Fruit fly (Drosophila melanogaster): ENCODE measurements around the gene CG11313.

CG11313 gene

DNA sequence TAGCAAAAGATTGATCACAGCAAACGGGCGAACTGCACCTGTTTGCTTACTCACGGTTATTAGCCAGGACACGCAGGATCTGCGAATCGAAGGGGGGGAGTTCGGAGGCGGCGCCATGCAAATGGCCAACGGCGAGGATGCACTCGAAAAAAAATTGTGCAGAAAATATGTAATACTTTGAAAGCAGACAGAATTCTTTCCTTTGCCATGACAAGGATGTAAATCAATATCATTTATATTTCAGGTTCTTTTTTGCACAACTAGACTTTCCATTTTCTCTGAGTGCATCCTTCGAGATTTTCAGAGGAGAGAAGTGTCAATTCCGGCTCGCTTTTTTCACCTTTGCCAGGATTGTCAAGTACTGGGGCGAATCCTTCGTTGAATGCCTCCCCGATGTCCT lies 21.7 kb downstream of the CG11313 start:
- TF ChIP-seq Ets98B (GFP tag; IDR thresholded peaks at IDR 0.05) (no peak), rn (GFP tag; IDR thresholded peaks at IDR 0.05) (no peak), CG17806 (tag; optimal IDR thresholded peaks at IDR 0.05) (no peak), CG15710 (tag; optimal IDR thresholded peaks at IDR 0.05) (no peak), EcR (GFP tag; optimal IDR thresholded peaks at IDR 0.05) (no peak), CG10348 (GFP tag; IDR thresholded peaks at IDR 0.05) (no peak), CG8301 (tag; optimal IDR thresholded peaks at IDR 0.05) (no peak), gl (tag; optimal IDR thresholded peaks at IDR 0.05) (no peak), Pif1A (GFP tag; optimal IDR thresholded peaks at IDR 0.05) (no peak), Pif1B (GFP tag; optimal IDR thresholded peaks at IDR 0.05) (no peak), D1 (tag; optimal IDR thresholded peaks at IDR 0.05) (no peak), CG13204 (GFP tag; optimal IDR thresholded peaks at IDR 0.05) (no peak), CG34367 (tag; optimal IDR thresholded peaks at IDR 0.05) (no peak), CG4496 (GFP tag; IDR thresholded peaks at IDR 0.05) (no peak), CG8159 (tag; optimal IDR thresholded peaks at IDR 0.05) (no peak), CG32121 (GFP tag; IDR thresholded peaks at IDR 0.05) (no peak), CG12605 (GFP tag; IDR thresholded peaks at IDR 0.05) (no peak), CG9948 (tag; optimal IDR thresholded peaks at IDR 0.05) (no peak), fd96Ca (GFP tag; IDR thresholded peaks at IDR 0.05) (no peak), Snoo (tag; optimal IDR thresholded peaks at IDR 0.05) (no peak)

dm6 chr3R:30706021-30706420 lies 24.9 kb downstream of the CG11313 start, which contains the start of gene CG31010:
Gene CG31010, minus strand, starts transcription at chr3R:30706121.
- no peak for TF ChIP-seq CG8301 (tag; optimal IDR thresholded peaks at IDR 0.05)
- TF ChIP-seq CG17806 (tag; optimal IDR thresholded peaks at IDR 0.05), result no peak
- no peak for TF ChIP-seq rn (GFP tag; IDR thresholded peaks at IDR 0.05)
- no peak for TF ChIP-seq CG10348 (GFP tag; IDR thresholded peaks at IDR 0.05)
- TF ChIP-seq CG9948 (tag; optimal IDR thresholded peaks at IDR 0.05), result no peak
- TF ChIP-seq Snoo (tag; optimal IDR thresholded peaks at IDR 0.05), result no peak
- TF ChIP-seq gl (tag; optimal IDR thresholded peaks at IDR 0.05), result no peak
- no peak for TF ChIP-seq D1 (tag; optimal IDR thresholded peaks at IDR 0.05)
- no peak for TF ChIP-seq Ets98B (GFP tag; IDR thresholded peaks at IDR 0.05)
- TF ChIP-seq CG32121 (GFP tag; IDR thresholded peaks at IDR 0.05), result no peak
- TF ChIP-seq CG12605 (GFP tag; IDR thresholded peaks at IDR 0.05), result no peak
- TF ChIP-seq Pif1A (GFP tag; optimal IDR thresholded peaks at IDR 0.05), result no peak
- TF ChIP-seq CG4496 (GFP tag; IDR thresholded peaks at IDR 0.05), result no peak
- TF ChIP-seq CG15710 (tag; optimal IDR thresholded peaks at IDR 0.05), result no peak
- no peak for TF ChIP-seq EcR (GFP tag; optimal IDR thresholded peaks at IDR 0.05)
- no peak for TF ChIP-seq CG8159 (tag; optimal IDR thresholded peaks at IDR 0.05)
- no peak for TF ChIP-seq CG13204 (GFP tag; optimal IDR thresholded peaks at IDR 0.05)
- TF ChIP-seq fd96Ca (GFP tag; IDR thresholded peaks at IDR 0.05), result no peak
- TF ChIP-seq Pif1B (GFP tag; optimal IDR thresholded peaks at IDR 0.05), result no peak
- no peak for TF ChIP-seq CG34367 (tag; optimal IDR thresholded peaks at IDR 0.05)

dm6 chr3R:30699165-30699564 lies 31.8 kb downstream of the CG11313 start:
- TF ChIP-seq CG15710 (tag; optimal IDR thresholded peaks at IDR 0.05) (no peak), CG34367 (tag; optimal IDR thresholded peaks at IDR 0.05) (no peak), CG4496 (GFP tag; IDR thresholded peaks at IDR 0.05) (no peak), Ets98B (GFP tag; IDR thresholded peaks at IDR 0.05) (no peak), CG8159 (tag; optimal IDR thresholded peaks at IDR 0.05) (no peak)

DNA sequence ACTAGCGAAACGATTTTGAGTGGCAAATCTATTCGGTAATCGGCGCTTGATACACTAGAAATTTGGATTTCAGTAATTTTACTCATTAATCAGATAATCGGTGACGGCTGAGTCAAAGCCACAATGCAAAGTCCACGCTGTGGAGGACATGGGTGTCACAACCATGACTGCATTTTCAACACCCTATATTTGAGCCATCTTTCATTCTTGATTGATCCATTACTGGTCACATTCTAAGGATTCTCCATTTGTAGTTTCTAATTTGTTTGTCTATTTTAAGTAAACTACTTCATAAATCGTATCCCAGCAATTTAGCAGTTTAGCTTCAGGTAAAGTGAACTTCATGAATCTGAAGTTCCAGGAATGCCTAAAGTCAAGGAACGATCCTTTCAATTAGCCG lies 33.9 kb downstream of the CG11313 start, which contains the start of gene Pka-C2:
Pka-C2 (minus strand) TSS at position 101 of the 400 bp plus-strand sequence.
- no peak for TF ChIP-seq CG17806 (tag; optimal IDR thresholded peaks at IDR 0.05)
- TF ChIP-seq Snoo (tag; optimal IDR thresholded peaks at IDR 0.05), result no peak
- no peak for TF ChIP-seq gl (tag; optimal IDR thresholded peaks at IDR 0.05)
- no peak for TF ChIP-seq CG12605 (GFP tag; IDR thresholded peaks at IDR 0.05)
- TF ChIP-seq Pif1A (GFP tag; optimal IDR thresholded peaks at IDR 0.05), result no peak
- TF ChIP-seq fd96Ca (GFP tag; IDR thresholded peaks at IDR 0.05), result no peak
- no peak for TF ChIP-seq Pif1B (GFP tag; optimal IDR thresholded peaks at IDR 0.05)
- TF ChIP-seq CG14655 (GFP tag; optimal IDR thresholded peaks at IDR 0.05), result no peak
- no peak for TF ChIP-seq CG10348 (GFP tag; IDR thresholded peaks at IDR 0.05)
- TF ChIP-seq CG13204 (GFP tag; optimal IDR thresholded peaks at IDR 0.05), result no peak
- TF ChIP-seq CG4496 (GFP tag; IDR thresholded peaks at IDR 0.05), result no peak
- no peak for TF ChIP-seq CG8301 (tag; optimal IDR thresholded peaks at IDR 0.05)
- TF ChIP-seq CG32121 (GFP tag; IDR thresholded peaks at IDR 0.05), result no peak
- no peak for TF ChIP-seq rn (GFP tag; IDR thresholded peaks at IDR 0.05)
- TF ChIP-seq CG15710 (tag; optimal IDR thresholded peaks at IDR 0.05), result no peak
- no peak for TF ChIP-seq EcR (GFP tag; optimal IDR thresholded peaks at IDR 0.05)
- no peak for TF ChIP-seq CG8159 (tag; optimal IDR thresholded peaks at IDR 0.05)

DNA sequence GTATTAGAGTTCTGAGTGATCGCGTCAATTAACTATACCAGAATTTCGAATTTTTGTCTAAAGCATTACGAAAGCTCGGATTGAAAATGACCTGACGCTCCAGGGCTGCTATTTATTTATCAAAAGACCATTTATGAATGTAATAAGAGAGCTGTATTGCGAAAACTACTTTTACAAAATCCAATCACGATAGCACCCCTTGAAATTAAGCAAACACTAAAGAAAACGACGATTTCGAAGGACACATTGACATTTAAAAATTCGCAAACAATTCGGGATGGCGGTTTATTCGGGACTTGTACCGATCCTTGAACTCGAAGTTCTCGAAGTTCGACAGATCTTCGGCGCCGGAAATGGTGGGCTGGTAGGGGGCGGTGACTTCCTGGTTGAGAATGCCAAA lies 35.6 kb downstream of the CG11313 start, which contains the start of gene CG12069:
CG12069 (minus strand) TSS at position 101 of the 400 bp plus-strand sequence.
- TF ChIP-seq gl (tag; optimal IDR thresholded peaks at IDR 0.05) (no peak), EcR (GFP tag; optimal IDR thresholded peaks at IDR 0.05) (no peak), Pif1A (GFP tag; optimal IDR thresholded peaks at IDR 0.05) (no peak), D1 (tag; optimal IDR thresholded peaks at IDR 0.05) (no peak), CG34367 (tag; optimal IDR thresholded peaks at IDR 0.05) (no peak), CG9948 (tag; optimal IDR thresholded peaks at IDR 0.05) (no peak), fd96Ca (GFP tag; IDR thresholded peaks at IDR 0.05) (no peak), Ets98B (GFP tag; IDR thresholded peaks at IDR 0.05) (no peak), CG4496 (GFP tag; IDR thresholded peaks at IDR 0.05) (no peak), CG15710 (tag; optimal IDR thresholded peaks at IDR 0.05) (no peak), CG17806 (tag; optimal IDR thresholded peaks at IDR 0.05) (no peak), CG32121 (GFP tag; IDR thresholded peaks at IDR 0.05) (no peak), Snoo (tag; optimal IDR thresholded peaks at IDR 0.05) (no peak), CG8301 (tag; optimal IDR thresholded peaks at IDR 0.05) (no peak), CG13204 (GFP tag; optimal IDR thresholded peaks at IDR 0.05) (no peak)

dm6 chr3R:30690251-30690650 lies 40.7 kb downstream of the CG11313 start, which contains the start of gene Spn100A:
Gene Spn100A, plus strand, starts transcription at chr3R:30690642.
- no peak for TF ChIP-seq rn (GFP tag; IDR thresholded peaks at IDR 0.05)
- TF ChIP-seq CG10348 (GFP tag; IDR thresholded peaks at IDR 0.05), result no peak
- TF ChIP-seq Pif1A (GFP tag; optimal IDR thresholded peaks at IDR 0.05), result no peak
- TF ChIP-seq fd96Ca (GFP tag; IDR thresholded peaks at IDR 0.05), result peak; percentile 37; the same call in 1 of the 3 replicates
- TF ChIP-seq CG14655 (GFP tag; optimal IDR thresholded peaks at IDR 0.05), result no peak
- TF ChIP-seq CG8301 (tag; optimal IDR thresholded peaks at IDR 0.05), result no peak
- TF ChIP-seq CG15710 (tag; optimal IDR thresholded peaks at IDR 0.05), result no peak
- no peak for TF ChIP-seq CG12605 (GFP tag; IDR thresholded peaks at IDR 0.05)
- TF ChIP-seq EcR (GFP tag; optimal IDR thresholded peaks at IDR 0.05), result no peak
- no peak for TF ChIP-seq Pif1B (GFP tag; optimal IDR thresholded peaks at IDR 0.05)
- no peak for TF ChIP-seq CG13204 (GFP tag; optimal IDR thresholded peaks at IDR 0.05)
- no peak for TF ChIP-seq Snoo (tag; optimal IDR thresholded peaks at IDR 0.05)
- no peak for TF ChIP-seq CG17806 (tag; optimal IDR thresholded peaks at IDR 0.05)
- TF ChIP-seq gl (tag; optimal IDR thresholded peaks at IDR 0.05), result no peak
- TF ChIP-seq CG8159 (tag; optimal IDR thresholded peaks at IDR 0.05), result no peak
- TF ChIP-seq Ets98B (GFP tag; IDR thresholded peaks at IDR 0.05), result no peak
- TF ChIP-seq CG4496 (GFP tag; IDR thresholded peaks at IDR 0.05), result 0 out of 3 replicates have a peak, but pooled peaks have one; percentile 22

Measured in whole organism, pupa.